Fruit fly (Drosophila melanogaster): ENCODE measurements around the gene CG15742.

DNA sequence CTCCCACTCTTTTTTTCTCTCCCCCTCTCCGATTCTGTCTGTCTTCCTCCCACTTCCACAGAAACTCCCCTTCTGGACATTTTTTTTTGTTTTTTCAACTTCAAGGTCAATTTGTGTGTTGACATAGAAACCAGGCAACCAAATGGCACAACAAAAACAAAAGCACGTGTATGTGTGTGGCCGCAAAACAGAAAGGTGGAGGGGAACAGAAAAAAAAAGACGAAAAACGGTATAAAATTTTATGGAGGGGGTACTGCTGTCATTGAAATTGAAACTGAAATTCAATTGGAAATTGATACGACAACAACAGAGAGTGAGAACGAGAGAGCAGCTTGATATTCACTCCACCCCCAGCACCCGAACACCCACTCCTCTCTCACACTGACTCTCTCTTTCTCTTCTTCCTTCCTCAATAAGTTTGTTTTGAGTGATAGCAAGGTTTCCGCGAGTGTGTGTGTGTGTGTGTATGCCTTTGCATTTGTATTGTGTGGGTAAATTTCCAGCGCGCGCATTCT lies 20.2 kb upstream of the CG15742 start:
- TF ChIP-seq psq (optimal IDR thresholded peaks at IDR 0.05) (no peak), CG8478 (optimal IDR thresholded peaks at IDR 0.05) (no peak)

Measured in whole organism.